Worm (Caenorhabditis elegans) whole organism, L1 larva: ENCODE measurements around the gene lat-1.

ENCODE experiments used
- C04F5.9 ChIP-seq: sonication (generic microtip); optimal IDR thresholded peaks from 2 replicates; lab custom pipeline; 2016; ENCODE audit warnings: missing genetic modification characterization, missing compliant biosample characterization
- C16A3.4 ChIP-seq: fragments of 150-350 bp; optimal IDR thresholded peaks from 2 replicates; lab custom pipeline; 2014; ENCODE audit warnings: missing biosample characterization, missing genetic modification characterization
- ceh-63 ChIP-seq: fragments of 200-800 bp; sonication (Bioruptor generic); optimal IDR thresholded peaks from 2 replicates; lab custom pipeline; 2018; ENCODE audit warnings: mild to moderate bottlenecking, missing genetic modification characterization, missing compliant biosample characterization
- ceh-82 ChIP-seq, 3 experiments: fragments of 150-350 bp in 1 of 3; sonication (generic microtip) in 2 of 3; optimal IDR thresholded peaks; 2 replicates each; lab custom pipeline; 2014 to 2017; ENCODE audit warnings: missing biosample characterization in 3 of 3, missing genetic modification characterization in 3 of 3
- ces-1 ChIP-seq: fragments of 150-350 bp; optimal IDR thresholded peaks from 2 replicates; lab custom pipeline; 2014; ENCODE audit warnings: missing biosample characterization, missing genetic modification reagents, missing genetic modification characterization
- dsc-1 ChIP-seq: sonication (generic microtip); optimal IDR thresholded peaks from 2 replicates; lab custom pipeline; 2016; ENCODE audit warnings: mild to moderate bottlenecking, missing genetic modification characterization, missing compliant biosample characterization
- elt-2 ChIP-seq: sonication (generic microtip); optimal IDR thresholded peaks from 2 replicates; lab custom pipeline; 2016; ENCODE audit warnings: missing genetic modification characterization, mild to moderate bottlenecking, inconsistent platforms, missing compliant biosample characterization, missing genetic modification reagents
- elt-3 ChIP-seq, 6 experiments: fragments of 150-350 bp in 1 of 6; sonication (generic microtip); optimal IDR thresholded peaks; 2 replicates each; lab custom pipeline; 2017 to 2018; ENCODE audit warnings: missing biosample characterization in 6 of 6, missing genetic modification characterization in 6 of 6, inconsistent platforms in 1 of 6
- lin-14 ChIP-seq: fragments of 200-800 bp; sonication (Bioruptor generic); optimal IDR thresholded peaks from 2 replicates; lab custom pipeline; 2018; ENCODE audit warnings: mild to moderate bottlenecking, missing genetic modification characterization, moderate library complexity, missing compliant biosample characterization
- mab-9 ChIP-seq: fragments of 200-800 bp; sonication (Bioruptor generic); IDR thresholded peaks from 2 replicates; pipeline ENCODE4 v1.3.6; 2022; ENCODE audit warnings: missing genetic modification reagents, missing genetic modification characterization, missing compliant biosample characterization
- nhr-28 ChIP-seq: fragments of 150-350 bp; optimal IDR thresholded peaks from 2 replicates; lab custom pipeline; 2014; ENCODE audit warnings: missing biosample characterization, missing genetic modification characterization
- nhr-47 ChIP-seq: sonication (generic microtip); optimal IDR thresholded peaks from 2 replicates; lab custom pipeline; 2016; ENCODE audit warnings: mild to moderate bottlenecking, missing genetic modification characterization, moderate library complexity, missing compliant biosample characterization
- nhr-76 ChIP-seq: sonication (generic microtip); optimal IDR thresholded peaks from 2 replicates; lab custom pipeline; 2017; ENCODE audit warnings: missing biosample characterization, missing genetic modification characterization
- vab-15 ChIP-seq: sonication (generic microtip); optimal IDR thresholded peaks from 2 replicates; lab custom pipeline; 2017; ENCODE audit warnings: missing genotype, mild to moderate bottlenecking, missing genetic modification characterization, missing compliant biosample characterization
- zip-4 ChIP-seq: fragments of 200-800 bp; sonication (Bioruptor generic); optimal IDR thresholded peaks from 2 replicates; lab custom pipeline; 2018; ENCODE audit warnings: mild to moderate bottlenecking, missing genetic modification characterization, moderate library complexity, missing compliant biosample characterization

The lat-1 gene

DNA sequence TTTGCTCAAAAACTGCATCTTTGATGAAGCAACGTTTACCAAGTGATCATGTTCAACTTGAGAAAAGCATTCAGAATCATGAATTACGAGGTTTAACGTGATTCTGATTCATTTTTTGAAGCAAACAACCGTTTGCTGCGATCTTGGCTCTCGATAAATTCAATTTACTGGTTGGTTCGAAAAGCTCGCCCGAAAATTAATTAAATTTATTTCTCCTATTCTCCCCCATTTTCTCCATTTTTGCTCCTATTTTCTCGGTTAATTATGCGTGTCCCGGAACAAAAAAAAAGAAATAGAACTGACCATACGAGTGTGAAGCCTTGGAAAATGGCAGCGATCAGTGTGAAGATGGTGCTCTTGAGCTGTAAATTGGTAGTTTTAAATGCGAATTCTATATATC lies 60.3 kb downstream of the lat-1 start:
- TF ChIP-seq lin-14 (GFP tag; lab: Kevin White, UChicago) (peak; percentile 61), C16A3.4 (tag; lab: Kevin White, UChicago) (no peak), vab-15 (tag; lab: Kevin White, UChicago) (no peak), C04F5.9 (no peak), zip-4 (no peak), ceh-63 (GFP tag; lab: Kevin White, UChicago) (no peak), nhr-47 (peak; percentile 3), nhr-28 (no peak), elt-2 (tag; lab: Kevin White, UChicago) (no peak), ceh-82 (tag; optimal IDR thresholded peaks at IDR 0.05; lab: Kevin White, UChicago) (no peak), mab-9 (no peak), elt-3 (tag; optimal IDR thresholded peaks at IDR 0.05; lab: Kevin White, UChicago) (no peak), ces-1 (GFP tag; lab: Kevin White, UChicago) (peak; percentile 6), nhr-76 (no peak), dsc-1 (no peak)
